In the genomic region with DNA sequence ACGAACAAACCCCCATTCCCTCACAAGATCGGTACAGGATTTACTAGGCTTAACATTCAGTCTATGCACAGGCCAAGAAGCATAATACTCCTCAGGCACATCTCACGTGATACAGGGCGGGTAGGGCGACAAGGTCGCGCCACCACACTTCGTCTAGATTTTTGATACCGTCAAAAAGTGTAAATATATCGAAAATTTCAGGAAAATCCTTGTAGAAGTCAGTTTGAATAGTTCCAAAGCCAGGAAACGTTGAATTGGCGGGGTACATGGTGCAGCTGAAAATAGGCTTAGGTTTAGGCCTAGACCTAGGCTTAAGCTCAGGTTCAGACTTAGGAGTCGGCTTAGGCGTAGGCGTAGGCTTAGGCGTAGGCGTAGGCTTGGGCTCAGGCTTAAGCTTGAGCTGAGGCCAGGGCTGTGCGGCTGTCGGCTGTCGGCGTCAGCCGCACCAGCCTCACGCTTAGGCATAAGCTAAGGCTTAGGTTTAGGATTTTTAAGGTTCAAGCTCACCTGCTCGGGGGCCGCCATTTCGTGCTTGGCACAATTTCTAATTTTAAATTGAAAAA, we compare ENCODE assay signal across 8 worm cellular contexts.
TF ChIP-seq lines count a peak whose summit lies in the region.

No protein-coding gene starts in this region.

TF ChIP-seq in whole organism, L1 larva, 84 proteins besides CTCF, POLR2A, EP300 and RAD21:
- TF ChIP-seq fkh-4 (tag; optimal IDR thresholded peaks at IDR 0.05; lab: Kevin White, UChicago; ENCODE audit: borderline replicate concordance), result no peak
- 0 out of 2 replicates have a peak, but pooled peaks have one; percentile 6 for TF ChIP-seq nhr-19 (GFP tag; conservative IDR thresholded peaks at IDR 0.05; lab: Robert Waterston, UW)

TF ChIP-seq in whole organism, L2 larva, 48 proteins besides CTCF, POLR2A, EP300 and RAD21:
- TF ChIP-seq Y55F3AM.14 (GFP tag; optimal IDR thresholded peaks at IDR 0.05; lab: Kevin White, UChicago), result peak; percentile 5
- TF ChIP-seq sma-3 (GFP tag; optimal IDR thresholded peaks at IDR 0.05; lab: Kevin White, UChicago), result no peak

TF ChIP-seq in whole organism, L4 larva, 104 proteins besides CTCF, POLR2A, EP300 and RAD21 (continues in another document):
- peak; percentile 62 for TF ChIP-seq nhr-111 (GFP tag; optimal IDR thresholded peaks at IDR 0.05; lab: Kevin White, UChicago)
- 0 out of 2 replicates have a peak, but pooled peaks have one; percentile 19 for TF ChIP-seq F26F4.8 (GFP tag; conservative IDR thresholded peaks at IDR 0.05; lab: Robert Waterston, UW)
- TF ChIP-seq mdt-29 (GFP tag; IDR thresholded peaks at IDR 0.05; lab: Robert Waterston, UW), result no peak
- no peak for TF ChIP-seq zip-11 (GFP tag; IDR thresholded peaks at IDR 0.05; lab: Robert Waterston, UW)
- no peak for TF ChIP-seq ceh-20 (GFP tag; IDR thresholded peaks at IDR 0.05; lab: Robert Waterston, UW)
- 0 out of 2 replicates have a peak, but pooled peaks have one; percentile 11 for TF ChIP-seq saeg-2 (GFP tag; IDR thresholded peaks at IDR 0.05; lab: Robert Waterston, UW)
- no peak for TF ChIP-seq nhr-76 (tag; optimal IDR thresholded peaks at IDR 0.05; lab: Kevin White, UChicago)
- no peak for TF ChIP-seq Y105C5A.15 (GFP tag; IDR thresholded peaks at IDR 0.05; lab: Robert Waterston, UW)
- peak; percentile 30 for TF ChIP-seq hlh-30 (tag; optimal IDR thresholded peaks at IDR 0.05; lab: Kevin White, UChicago; ENCODE audit: insufficient read depth)
- TF ChIP-seq mxl-2 (GFP tag; conservative IDR thresholded peaks at IDR 0.05; lab: Robert Waterston, UW), result peak; percentile 63; the same call in 1 of the 2 replicates
- peak; percentile 8 for TF ChIP-seq hlh-11 (tag; optimal IDR thresholded peaks at IDR 0.05; lab: Kevin White, UChicago)
- TF ChIP-seq lin-29 (GFP tag; IDR thresholded peaks at IDR 0.05; lab: Robert Waterston, UW), result no peak

TF ChIP-seq in whole organism, early embryonic, 17 proteins besides CTCF, POLR2A, EP300 and RAD21:
- TF ChIP-seq sea-1 (GFP tag; conservative IDR thresholded peaks at IDR 0.05; lab: Robert Waterston, UW) (no peak), ceh-36 (tag; optimal IDR thresholded peaks at IDR 0.05; lab: Kevin White, UChicago) (peak; percentile 50), hmg-4 (GFP tag; optimal IDR thresholded peaks at IDR 0.05; lab: Kevin White, UChicago) (peak; percentile 26), F13C5.2 (tag; optimal IDR thresholded peaks at IDR 0.05; lab: Kevin White, UChicago) (no peak)

TF ChIP-seq in whole organism, late embryonic, 69 proteins besides CTCF, POLR2A, EP300 and RAD21:
- TF ChIP-seq gmeb-2 (tag; optimal IDR thresholded peaks at IDR 0.05; lab: Kevin White, UChicago), result peak; percentile 23
- TF ChIP-seq T23F11.4 (GFP tag; optimal IDR thresholded peaks at IDR 0.05; lab: Kevin White, UChicago), result no peak
- TF ChIP-seq fax-1 (tag; optimal IDR thresholded peaks at IDR 0.05; lab: Kevin White, UChicago), result no peak
- no peak for TF ChIP-seq pag-3 (tag; optimal IDR thresholded peaks at IDR 0.05; lab: Kevin White, UChicago; ENCODE audit: borderline replicate concordance)
- no peak for TF ChIP-seq dmd-4 (tag; optimal IDR thresholded peaks at IDR 0.05; lab: Kevin White, UChicago; ENCODE audit: borderline replicate concordance)
- TF ChIP-seq C08G9.2 (tag; optimal IDR thresholded peaks at IDR 0.05; lab: Kevin White, UChicago), result peak; percentile 21
- peak; percentile 7 for TF ChIP-seq hlh-30 (tag; optimal IDR thresholded peaks at IDR 0.05; lab: Kevin White, UChicago; ENCODE audit: insufficient read depth)
- TF ChIP-seq nfya-1 (tag; optimal IDR thresholded peaks at IDR 0.05; lab: Kevin White, UChicago), result no peak
- no peak for TF ChIP-seq pha-2 (tag; optimal IDR thresholded peaks at IDR 0.05; lab: Kevin White, UChicago)
- no peak for TF ChIP-seq odd-2 (tag; optimal IDR thresholded peaks at IDR 0.05; lab: Kevin White, UChicago)
- peak; percentile 45 for TF ChIP-seq C38D4.7 (GFP tag; optimal IDR thresholded peaks at IDR 0.05; lab: Kevin White, UChicago)
- no peak for TF ChIP-seq elt-2 (tag; optimal IDR thresholded peaks at IDR 0.05; lab: Kevin White, UChicago)

TF ChIP-seq in whole organism, midembryonic, 9 proteins besides CTCF, POLR2A, EP300 and RAD21:
- TF ChIP-seq cog-1 (tag; optimal IDR thresholded peaks at IDR 0.05; lab: Kevin White, UChicago), result no peak
- peak; percentile 53; the same call in 1 of the 2 replicates for TF ChIP-seq ztf-29 (GFP tag; IDR thresholded peaks at IDR 0.05; lab: Robert Waterston, UW)
- no peak for TF ChIP-seq T22C8.4 (GFP tag; IDR thresholded peaks at IDR 0.05; lab: Robert Waterston, UW)
- TF ChIP-seq ref-1 (GFP tag; conservative IDR thresholded peaks at IDR 0.05; lab: Robert Waterston, UW), result no peak
- TF ChIP-seq tab-1 (GFP tag; IDR thresholded peaks at IDR 0.05; lab: Robert Waterston, UW), result peak; percentile 70; the same call in 1 of the 2 replicates

TF ChIP-seq in whole organism, mixed stage, embryonic, 35 proteins besides CTCF, POLR2A, EP300 and RAD21:
- no peak for TF ChIP-seq unc-39 (tag; optimal IDR thresholded peaks at IDR 0.05; lab: Kevin White, UChicago)
- peak; percentile 72 for TF ChIP-seq sptf-1 (tag; optimal IDR thresholded peaks at IDR 0.05; lab: Kevin White, UChicago)
- TF ChIP-seq drap-1 (GFP tag; optimal IDR thresholded peaks at IDR 0.05; lab: Kevin White, UChicago), result peak; percentile 50
- no peak for TF ChIP-seq unc-62 (GFP tag; optimal IDR thresholded peaks at IDR 0.05; lab: Kevin White, UChicago)
- no peak for TF ChIP-seq lin-32 (GFP tag; optimal IDR thresholded peaks at IDR 0.05; lab: Kevin White, UChicago)
- peak; percentile 65 for TF ChIP-seq ham-2 (GFP tag; optimal IDR thresholded peaks at IDR 0.05; lab: Kevin White, UChicago)
- no peak for TF ChIP-seq ces-1 (GFP tag; optimal IDR thresholded peaks at IDR 0.05; lab: Kevin White, UChicago)
- TF ChIP-seq nhr-2 (tag; optimal IDR thresholded peaks at IDR 0.05; lab: Kevin White, UChicago), result no peak
- no peak for TF ChIP-seq tbx-8 (GFP tag; optimal IDR thresholded peaks at IDR 0.05; lab: Kevin White, UChicago)
- TF ChIP-seq mep-1 (tag; optimal IDR thresholded peaks at IDR 0.05; lab: Kevin White, UChicago), result no peak
- no peak for TF ChIP-seq elt-1 (tag; optimal IDR thresholded peaks at IDR 0.05; lab: Kevin White, UChicago; ENCODE audit: borderline replicate concordance, insufficient read depth)
- TF ChIP-seq bed-3 (GFP tag; optimal IDR thresholded peaks at IDR 0.05; lab: Kevin White, UChicago), result no peak
- peak; percentile 25 for TF ChIP-seq sem-2 (GFP tag; optimal IDR thresholded peaks at IDR 0.05; lab: Kevin White, UChicago)
- TF ChIP-seq zip-8 (tag; optimal IDR thresholded peaks at IDR 0.05; lab: Kevin White, UChicago), result no peak
TF ChIP-seq in whole organism, mixed stage, embryonic: peak in this region for 4.

TF ChIP-seq in whole organism, young adult, 124 proteins besides CTCF, POLR2A, EP300 and RAD21:
- TF ChIP-seq dpff-1 (tag; optimal IDR thresholded peaks at IDR 0.05; lab: Kevin White, UChicago), result no peak
- 0 out of 2 replicates have a peak, but pooled peaks have one; percentile 44 for TF ChIP-seq lin-26 (GFP tag; IDR thresholded peaks at IDR 0.05; lab: Robert Waterston, UW)
- TF ChIP-seq athp-1 (tag; optimal IDR thresholded peaks at IDR 0.05; lab: Kevin White, UChicago), result peak; percentile 67
- TF ChIP-seq sea-2 (GFP tag; IDR thresholded peaks at IDR 0.05; lab: Robert Waterston, UW), result peak; percentile 67; the same call in 1 of the 2 replicates
- TF ChIP-seq madf-3 (GFP tag; IDR thresholded peaks at IDR 0.05; lab: Robert Waterston, UW), result 0 out of 2 replicates have a peak, but pooled peaks have one; percentile 35
- TF ChIP-seq fkh-3 (tag; optimal IDR thresholded peaks at IDR 0.05; lab: Kevin White, UChicago), result peak; percentile 24
- 0 out of 2 replicates have a peak, but pooled peaks have one; percentile 10 for TF ChIP-seq C17E4.6 (GFP tag; IDR thresholded peaks at IDR 0.05; lab: Robert Waterston, UW)
- TF ChIP-seq nhr-120 (GFP tag; IDR thresholded peaks at IDR 0.05; lab: Robert Waterston, UW), result no peak
- peak; percentile 46 for TF ChIP-seq ekl-4 (GFP tag; IDR thresholded peaks at IDR 0.05; lab: Robert Waterston, UW)
- no peak for TF ChIP-seq B0035.1 (tag; optimal IDR thresholded peaks at IDR 0.05; lab: Kevin White, UChicago)
- TF ChIP-seq attf-3 (GFP tag; conservative IDR thresholded peaks at IDR 0.05; lab: Robert Waterston, UW), result peak; percentile 34; the same call in 1 of the 2 replicates
- no peak for TF ChIP-seq nfya-2 (GFP tag; IDR thresholded peaks at IDR 0.05; lab: Robert Waterston, UW)
- TF ChIP-seq cebp-2 (GFP tag; IDR thresholded peaks at IDR 0.05; lab: Robert Waterston, UW), result no peak
- peak; percentile 49 for TF ChIP-seq chd-7 (tag; optimal IDR thresholded peaks at IDR 0.05; lab: Kevin White, UChicago)
- peak; percentile 52 for TF ChIP-seq zim-3 (tag; optimal IDR thresholded peaks at IDR 0.05; lab: Kevin White, UChicago)
- no peak for TF ChIP-seq ztf-22 (GFP tag; optimal IDR thresholded peaks at IDR 0.05; lab: Kevin White, UChicago)
- no peak for TF ChIP-seq ama-1 (optimal IDR thresholded peaks at IDR 0.05; lab: Kevin White, UChicago)
- TF ChIP-seq ama-1 (GFP tag; optimal IDR thresholded peaks at IDR 0.05; lab: Kevin White, UChicago), result no peak
- peak; percentile 3 for TF ChIP-seq ztf-3 (GFP tag; optimal IDR thresholded peaks at IDR 0.05; lab: Kevin White, UChicago)
- TF ChIP-seq dox-1 (GFP tag; IDR thresholded peaks at IDR 0.05; lab: Robert Waterston, UW), result 0 out of 2 replicates have a peak, but pooled peaks have one; percentile 39
- TF ChIP-seq hmg-1.2 (GFP tag; IDR thresholded peaks at IDR 0.05; lab: Robert Waterston, UW), result peak; percentile 28; the same call in 1 of the 2 replicates
- no peak; the same call in 1 of the 2 replicates for TF ChIP-seq mcd-1 (GFP tag; IDR thresholded peaks at IDR 0.05; lab: Robert Waterston, UW)
- TF ChIP-seq bed-2 (GFP tag; IDR thresholded peaks at IDR 0.05; lab: Robert Waterston, UW), result 0 out of 2 replicates have a peak, but pooled peaks have one; percentile 10
- TF ChIP-seq F52B5.7 (tag; optimal IDR thresholded peaks at IDR 0.05; lab: Kevin White, UChicago), result peak; percentile 63
- TF ChIP-seq ZK185.1 (tag; optimal IDR thresholded peaks at IDR 0.05; lab: Kevin White, UChicago; ENCODE audit: poor library complexity, severe bottlenecking), result no peak
- no peak for TF ChIP-seq ztf-28 (GFP tag; IDR thresholded peaks at IDR 0.05; lab: Robert Waterston, UW)
- no peak for TF ChIP-seq F57C9.4 (tag; optimal IDR thresholded peaks at IDR 0.05; lab: Kevin White, UChicago)
- TF ChIP-seq aptf-3 (GFP tag; IDR thresholded peaks at IDR 0.05; lab: Robert Waterston, UW), result 0 out of 2 replicates have a peak, but pooled peaks have one; percentile 21
- peak; percentile 23 for TF ChIP-seq sptf-2 (GFP tag; optimal IDR thresholded peaks at IDR 0.05; lab: Kevin White, UChicago)
